Worm (Caenorhabditis elegans) whole organism, midembryonic: ENCODE data around the gene acox-1.6.

Experiments used
- T22C8.4 ChIP-seq: fragments of 200-800 bp; sonication (Bioruptor generic); IDR thresholded peaks from 2 replicates; pipeline ENCODE4 v1.3.6; 2022; ENCODE audit warnings: missing genetic modification characterization, missing compliant biosample characterization
- cog-1 ChIP-seq: sonication (generic microtip); optimal IDR thresholded peaks from 2 replicates; lab custom pipeline; 2016; ENCODE audit warnings: missing genetic modification characterization, missing compliant biosample characterization
- flt-1 ChIP-seq: fragments of 200-800 bp; sonication (Bioruptor generic); IDR thresholded peaks from 2 replicates; pipeline ENCODE4 v1.3.6; 2022; ENCODE audit warnings: missing genetic modification characterization, missing compliant biosample characterization
- klf-2 ChIP-seq: fragments of 200-800 bp; sonication (Bioruptor generic); conservative IDR thresholded peaks from 2 replicates; pipeline ENCODE4 v1.3.6; 2022; ENCODE audit warnings: missing genetic modification reagents, missing genetic modification characterization, missing compliant biosample characterization
- med-1 ChIP-seq: sonication (generic microtip); optimal IDR thresholded peaks from 2 replicates; lab custom pipeline; 2017; ENCODE audit warnings: missing genetic modification characterization, mild to moderate bottlenecking, missing compliant biosample characterization, antibody characterized with exemption, missing genetic modification reagents; ENCODE audit not compliant: insufficient read depth
- ref-1 ChIP-seq: fragments of 200-800 bp; sonication (Bioruptor generic); conservative IDR thresholded peaks from 2 replicates; pipeline ENCODE4 v1.3.6; 2022; ENCODE audit warnings: missing genetic modification reagents, missing genetic modification characterization, missing compliant biosample characterization
- tab-1 ChIP-seq: fragments of 200-800 bp; sonication (Bioruptor generic); IDR thresholded peaks from 2 replicates; pipeline ENCODE4 v1.3.6; 2022; ENCODE audit warnings: missing genetic modification characterization, missing compliant biosample characterization
- ztf-23 ChIP-seq: fragments of 200-800 bp; sonication (Bioruptor generic); IDR thresholded peaks from 2 replicates; pipeline ENCODE4 v1.3.6; 2022; ENCODE audit warnings: missing genetic modification reagents, missing genetic modification characterization, missing compliant biosample characterization
- ztf-29 ChIP-seq: fragments of 200-800 bp; sonication (Bioruptor generic); IDR thresholded peaks from 2 replicates; pipeline ENCODE4 v1.3.6; 2022; ENCODE audit warnings: missing genetic modification reagents, missing genetic modification characterization, missing compliant biosample characterization

The acox-1.6 gene

ce11 chrX:15786726-15787125 lies 51.6 kb downstream of the acox-1.6 start, which contains the start of gene Y7A5A.5:
TSS of gene Y7A5A.5 (minus strand) at chrX:15786826.
- TF ChIP-seq T22C8.4 (GFP tag; lab: Robert Waterston, UW): no peak
- no peak for TF ChIP-seq ztf-29
- TF ChIP-seq ztf-23 (GFP tag; lab: Robert Waterston, UW): no peak
- no peak for TF ChIP-seq flt-1 (GFP tag; lab: Robert Waterston, UW)
- no peak for TF ChIP-seq ref-1 (GFP tag; lab: Robert Waterston, UW)
- no peak for TF ChIP-seq tab-1 (GFP tag; lab: Robert Waterston, UW)
- no peak for TF ChIP-seq cog-1 (tag; lab: Kevin White, UChicago)
- no peak for TF ChIP-seq klf-2 (GFP tag; lab: Robert Waterston, UW)
- no peak for TF ChIP-seq med-1 (GFP tag; lab: Kevin White, UChicago)

ce11 chrX:15784570-15784969 lies 53.8 kb downstream of the acox-1.6 start, which contains the start of gene Y7A5A.3:
TSS of gene Y7A5A.3 (minus strand) at chrX:15784670.
- TF ChIP-seq med-1 (GFP tag; lab: Kevin White, UChicago) (no peak), tab-1 (GFP tag; lab: Robert Waterston, UW) (no peak), ztf-29 (no peak), ztf-23 (GFP tag; lab: Robert Waterston, UW) (no peak), klf-2 (GFP tag; lab: Robert Waterston, UW) (no peak), T22C8.4 (GFP tag; lab: Robert Waterston, UW) (no peak), flt-1 (GFP tag; lab: Robert Waterston, UW) (no peak), cog-1 (tag; lab: Kevin White, UChicago) (no peak), ref-1 (GFP tag; lab: Robert Waterston, UW) (no peak)
